Fruit fly (Drosophila melanogaster) whole organism, embryonic: ENCODE results near the gene Tusp.
A peak's percentile ranks its signal among the peaks of the same experiment; 100 is the strongest.

Source experiments
- Aef1 ChIP-seq: fragments of 200-800 bp; sonication (Bioruptor generic); IDR thresholded peaks from 3 replicates; pipeline ENCODE4 v1.3.6; 2022; ENCODE audit warnings: missing biosample characterization, missing genetic modification characterization
- Awh ChIP-seq: fragments of 200-800 bp; sonication (Bioruptor generic); IDR thresholded peaks from 2 replicates; pipeline ENCODE4, ENCODE4 v1.3.6; 2022; ENCODE audit warnings: missing biosample characterization, missing genetic modification characterization
- CG10321 ChIP-seq: fragments of 200-800 bp; sonication (Bioruptor generic); IDR thresholded peaks from 2 replicates; pipeline ENCODE4 v1.3.6; 2022; ENCODE audit warnings: missing biosample characterization, missing genetic modification characterization
- CG12155 ChIP-seq: fragments of 200-800 bp; sonication (Bioruptor generic); optimal IDR thresholded peaks from 3 replicates; lab custom pipeline; 2016; ENCODE audit warnings: missing biosample characterization, missing genetic modification characterization
- CG13775 ChIP-seq: fragments of 200-800 bp; sonication (Bioruptor generic); optimal IDR thresholded peaks from 3 replicates; lab custom pipeline; 2017; ENCODE audit warnings: missing biosample characterization, mild to moderate bottlenecking, missing genetic modification characterization
- CG15696 ChIP-seq: fragments of 200-800 bp; sonication (Bioruptor generic); optimal IDR thresholded peaks from 2 replicates; lab custom pipeline; 2019; ENCODE audit warnings: missing biosample characterization, mild to moderate bottlenecking, missing genetic modification characterization, moderate library complexity
- CG17385 ChIP-seq: fragments of 200-800 bp; sonication (Bioruptor generic); optimal IDR thresholded peaks from 3 replicates; lab custom pipeline; 2018; ENCODE audit warnings: missing biosample characterization, mild to moderate bottlenecking, missing genetic modification characterization
- CG17802 ChIP-seq: fragments of 200-800 bp; sonication (Bioruptor generic); optimal IDR thresholded peaks from 2 replicates; lab custom pipeline; 2018; ENCODE audit warnings: missing biosample characterization, mild to moderate bottlenecking, missing genetic modification characterization, moderate library complexity
- CG18011 ChIP-seq: fragments of 200-800 bp; sonication (Bioruptor generic); optimal IDR thresholded peaks from 2 replicates; lab custom pipeline; 2017; ENCODE audit warnings: missing biosample characterization, missing genetic modification characterization, mild to moderate bottlenecking, moderate library complexity, missing genotype
- CG31388 ChIP-seq: fragments of 200-800 bp; sonication (Bioruptor generic); optimal IDR thresholded peaks from 2 replicates; lab custom pipeline; 2016; ENCODE audit warnings: missing biosample characterization, missing genetic modification characterization
- CG4360 ChIP-seq: fragments of 200-800 bp; sonication (Bioruptor generic); IDR thresholded peaks from 2 replicates; pipeline ENCODE4 v1.3.6; 2022; ENCODE audit warnings: missing biosample characterization, missing genetic modification characterization
- CG8944 ChIP-seq: fragments of 200-800 bp; sonication (Bioruptor generic); optimal IDR thresholded peaks from 3 replicates; lab custom pipeline; 2016; ENCODE audit warnings: missing biosample characterization, missing genetic modification characterization
- CG9932 ChIP-seq: fragments of 200-800 bp; sonication (Bioruptor generic); IDR thresholded peaks from 2 replicates; pipeline ENCODE4 v1.3.6; 2022; ENCODE audit warnings: missing biosample characterization, missing genetic modification characterization
- Ets65A ChIP-seq: fragments of 200-800 bp; sonication (Bioruptor generic); peaks from one replicate; lab custom pipeline; 2016; ENCODE audit warnings: missing biosample characterization, missing genetic modification characterization
- HLH3B ChIP-seq: fragments of 200-800 bp; sonication (Bioruptor generic); IDR thresholded peaks from 2 replicates; pipeline ENCODE4 v1.3.6; 2022; ENCODE audit warnings: missing biosample characterization, missing genetic modification characterization
- HmgZ ChIP-seq: fragments of 200-800 bp; sonication (Bioruptor generic); optimal IDR thresholded peaks from 2 replicates; lab custom pipeline; 2018; ENCODE audit warnings: missing biosample characterization, mild to moderate bottlenecking, missing genetic modification characterization
- Med ChIP-seq: fragments of 200-800 bp; sonication (Bioruptor generic); peaks from one replicate; lab custom pipeline; 2016; ENCODE audit warnings: missing biosample characterization, missing genetic modification characterization, mild to moderate bottlenecking, inconsistent platforms, moderate library complexity
- Nf-YC ChIP-seq: fragments of 200-800 bp; optimal IDR thresholded peaks from 3 replicates; lab custom pipeline; 2019; ENCODE audit warnings: missing biosample characterization, mild to moderate bottlenecking, missing genetic modification characterization, moderate library complexity
- NfI ChIP-seq: fragments of 200-800 bp; sonication (Bioruptor generic); optimal IDR thresholded peaks from 3 replicates; lab custom pipeline; 2018; ENCODE audit warnings: missing biosample characterization, mild to moderate bottlenecking, missing genetic modification characterization, moderate library complexity
- Rfx ChIP-seq: fragments of 200-800 bp; sonication (Bioruptor generic); IDR thresholded peaks from 2 replicates; pipeline ENCODE4 v1.3.6; 2022; ENCODE audit warnings: missing biosample characterization, missing genetic modification characterization
- YL-1 ChIP-seq: fragments of 200-800 bp; sonication (Bioruptor generic); optimal IDR thresholded peaks from 3 replicates; lab custom pipeline; 2017; ENCODE audit warnings: missing biosample characterization, mild to moderate bottlenecking, missing genetic modification characterization
- al ChIP-seq: fragments of 200-800 bp; sonication (Bioruptor generic); IDR thresholded peaks from 2 replicates; pipeline ENCODE4 v1.3.6; 2022; ENCODE audit warnings: missing biosample characterization, missing genetic modification characterization
- aop ChIP-seq: fragments of 200-800 bp; sonication (Bioruptor generic); IDR thresholded peaks from 2 replicates; pipeline ENCODE4 v1.3.6; 2022; ENCODE audit warnings: missing biosample characterization, missing genetic modification characterization
- caup ChIP-seq: fragments of 200-800 bp; sonication (Bioruptor generic); optimal IDR thresholded peaks from 3 replicates; lab custom pipeline; 2017; ENCODE audit warnings: missing biosample characterization, mild to moderate bottlenecking, missing genetic modification characterization, moderate library complexity; ENCODE audit not compliant: severe bottlenecking
- dmrt99B ChIP-seq: fragments of 200-800 bp; sonication (Bioruptor generic); optimal IDR thresholded peaks from 2 replicates; lab custom pipeline; 2018; ENCODE audit warnings: missing biosample characterization, mild to moderate bottlenecking, missing genetic modification characterization, moderate library complexity
- ems ChIP-seq: fragments of 200-800 bp; sonication (Bioruptor generic); optimal IDR thresholded peaks from 3 replicates; lab custom pipeline; 2016; ENCODE audit warnings: missing biosample characterization, missing genetic modification characterization
- fd64A ChIP-seq: fragments of 200-800 bp; sonication (Bioruptor generic); optimal IDR thresholded peaks from 3 replicates; lab custom pipeline; 2018; ENCODE audit warnings: missing biosample characterization, mild to moderate bottlenecking, missing genetic modification characterization
- fd96Cb ChIP-seq: fragments of 200-800 bp; sonication (Bioruptor generic); optimal IDR thresholded peaks from 2 replicates; lab custom pipeline; 2018; ENCODE audit warnings: missing biosample characterization, mild to moderate bottlenecking, missing genetic modification characterization, moderate library complexity
- gfzf ChIP-seq: fragments of 200-800 bp; sonication (Bioruptor generic); optimal IDR thresholded peaks from 2 replicates; lab custom pipeline; 2016; ENCODE audit warnings: missing biosample characterization, mild to moderate bottlenecking, missing genetic modification characterization, moderate library complexity
- grau ChIP-seq: fragments of 200-800 bp; optimal IDR thresholded peaks from 3 replicates; lab custom pipeline; 2019; ENCODE audit warnings: missing biosample characterization, mild to moderate bottlenecking, missing genetic modification characterization, moderate library complexity
- grn ChIP-seq: fragments of 200-800 bp; sonication (Bioruptor generic); optimal IDR thresholded peaks from 3 replicates; lab custom pipeline; 2017; ENCODE audit warnings: missing biosample characterization, missing genetic modification characterization
- hkb ChIP-seq, 2 experiments: fragments of 200-800 bp in 1 of 2; fragments of >200 bp in 1 of 2; sonication (Bioruptor generic) in 1 of 2; IDR thresholded peaks in 1 of 2; optimal IDR thresholded peaks in 1 of 2; 2 replicates each; pipeline versions ENCODE4 v1.3.6 to Lab custom; 2017 to 2022; ENCODE audit warnings: missing biosample characterization in 1 of 2, missing genetic modification characterization in 1 of 2
- jing ChIP-seq: fragments of 200-800 bp; sonication (Bioruptor generic); optimal IDR thresholded peaks from 2 replicates; lab custom pipeline; 2018; ENCODE audit warnings: missing biosample characterization, mild to moderate bottlenecking, missing genetic modification characterization
- kah ChIP-seq: fragments of 200-800 bp; sonication (Bioruptor generic); optimal IDR thresholded peaks from 2 replicates; lab custom pipeline; 2018; ENCODE audit warnings: missing biosample characterization, mild to moderate bottlenecking, missing genetic modification characterization
- mirr ChIP-seq: fragments of 200-800 bp; sonication (Bioruptor generic); optimal IDR thresholded peaks from 3 replicates; lab custom pipeline; 2018; ENCODE audit warnings: missing biosample characterization, mild to moderate bottlenecking, missing genetic modification characterization
- nerfin-1 ChIP-seq: fragments of 200-800 bp; sonication (Bioruptor generic); optimal IDR thresholded peaks from 3 replicates; lab custom pipeline; 2019; ENCODE audit warnings: missing biosample characterization, mild to moderate bottlenecking, missing genetic modification characterization, moderate library complexity
- pho ChIP-seq: fragments of 200-800 bp; sonication (Bioruptor generic); optimal IDR thresholded peaks from 2 replicates; lab custom pipeline; 2016; ENCODE audit warnings: missing biosample characterization, missing genetic modification characterization
- psq ChIP-seq: fragments of 200-800 bp; sonication (Bioruptor generic); optimal IDR thresholded peaks from 2 replicates; lab custom pipeline; 2017; ENCODE audit warnings: missing biosample characterization, missing genetic modification characterization
- rib ChIP-seq: fragments of 200-800 bp; sonication (Bioruptor generic); IDR thresholded peaks from 2 replicates; pipeline ENCODE4 v1.3.6; 2022; ENCODE audit warnings: missing biosample characterization, missing genetic modification characterization
- row ChIP-seq: fragments of 200-800 bp; sonication (Bioruptor generic); IDR thresholded peaks from 3 replicates; pipeline ENCODE4 v1.3.6; 2022; ENCODE audit warnings: missing biosample characterization, missing genetic modification characterization
- run ChIP-seq: fragments of 200-800 bp; sonication (Bioruptor generic); optimal IDR thresholded peaks from 3 replicates; lab custom pipeline; 2018; ENCODE audit warnings: missing biosample characterization, mild to moderate bottlenecking, missing genetic modification characterization
- scrt ChIP-seq: fragments of 200-800 bp; sonication (Bioruptor generic); optimal IDR thresholded peaks from 2 replicates; lab custom pipeline; 2018; ENCODE audit warnings: missing biosample characterization, mild to moderate bottlenecking, missing genetic modification characterization, moderate library complexity
- seq ChIP-seq: fragments of 200-800 bp; sonication (Bioruptor generic); IDR thresholded peaks from 2 replicates; pipeline ENCODE4 v1.3.6; 2022; ENCODE audit warnings: missing biosample characterization, missing genetic modification characterization
- sim ChIP-seq: fragments of 200-800 bp; sonication (Bioruptor generic); IDR thresholded peaks from 2 replicates; pipeline ENCODE4 v1.3.6; 2022; ENCODE audit warnings: missing biosample characterization, missing genetic modification characterization
- tap ChIP-seq: fragments of 200-800 bp; optimal IDR thresholded peaks from 3 replicates; lab custom pipeline; 2019; ENCODE audit warnings: missing biosample characterization, mild to moderate bottlenecking, missing genetic modification characterization, moderate library complexity
- toy ChIP-seq: fragments of 200-800 bp; sonication (Bioruptor generic); IDR thresholded peaks from 2 replicates; pipeline ENCODE4 v1.3.6; 2022; ENCODE audit warnings: missing biosample characterization, missing genetic modification characterization
- ttk ChIP-seq: fragments of 200-800 bp; sonication (Bioruptor generic); IDR thresholded peaks from 2 replicates; pipeline ENCODE4 v2.1.2; 2022; ENCODE audit warnings: missing biosample characterization, missing genetic modification characterization
- tup ChIP-seq: fragments of 200-800 bp; sonication (Bioruptor generic); optimal IDR thresholded peaks from 2 replicates; lab custom pipeline; 2016; ENCODE audit warnings: missing biosample characterization, mild to moderate bottlenecking, missing genetic modification characterization, moderate library complexity
- yki ChIP-seq: fragments of >200 bp; optimal IDR thresholded peaks from 3 replicates; lab custom pipeline; 2018
- z ChIP-seq: fragments of 200-800 bp; sonication (Bioruptor generic); IDR thresholded peaks from 3 replicates; pipeline ENCODE4 v1.3.6; 2022; ENCODE audit warnings: missing biosample characterization, missing genetic modification characterization
- zfh1 ChIP-seq: fragments of 200-800 bp; sonication (Bioruptor generic); IDR thresholded peaks from 3 replicates; pipeline ENCODE4 v1.3.6; 2022; ENCODE audit warnings: missing biosample characterization, missing genetic modification characterization

Gene Tusp

DNA sequence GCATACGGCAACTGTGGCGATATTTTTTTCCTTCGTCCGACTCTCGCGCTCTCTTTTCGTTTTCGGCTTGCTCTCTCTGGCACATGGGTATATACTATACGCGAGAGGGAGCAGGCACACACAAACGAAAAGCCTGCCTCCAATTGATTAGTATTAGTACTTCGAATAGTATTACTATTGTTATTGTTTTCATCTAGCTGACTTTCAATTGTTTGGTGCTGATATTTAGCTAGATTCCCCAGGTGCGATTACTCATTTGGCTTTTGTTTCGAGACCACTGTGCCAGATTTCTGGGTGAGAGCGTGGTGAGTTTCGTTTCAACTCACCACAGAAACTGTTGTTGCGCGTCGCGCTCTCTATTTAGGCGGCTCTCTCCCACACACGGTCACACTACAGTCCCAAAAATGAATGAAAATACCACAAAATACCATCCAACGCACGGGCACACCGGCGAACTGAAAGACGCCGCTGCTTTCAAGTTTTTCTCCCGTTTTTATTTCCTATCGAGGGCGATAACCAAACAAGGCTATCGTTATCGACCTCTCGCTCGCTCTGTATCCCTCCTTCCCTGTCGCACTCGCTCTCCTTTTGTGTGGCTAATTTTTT is 26.3 kb upstream of the Tusp start (continued):
- peak; percentile 87 for TF ChIP-seq gfzf (GFP tag; lab: Kevin White, UChicago)
- TF ChIP-seq Awh (GFP tag; lab: Robert Waterston, UW) = no peak
- TF ChIP-seq aop (GFP tag; lab: Robert Waterston, UW) = no peak
- no peak for TF ChIP-seq yki (lab: Kevin White, UChicago)
- peak; percentile 78 for TF ChIP-seq tap
- no peak for TF ChIP-seq CG10321 (GFP tag; lab: Robert Waterston, UW)
- TF ChIP-seq psq (GFP tag; lab: Kevin White, UChicago) = no peak
- TF ChIP-seq al (GFP tag; lab: Robert Waterston, UW) = no peak
- TF ChIP-seq CG4360 = no peak
- no peak for TF ChIP-seq ttk (GFP tag; lab: Robert Waterston, UW)
- peak; percentile 77 for TF ChIP-seq nerfin-1 (tag; lab: Kevin White, UChicago)
- peak; percentile 90 for TF ChIP-seq mirr (GFP tag; lab: Kevin White, UChicago)
- no peak for TF ChIP-seq CG8944
- TF ChIP-seq CG13775 = peak; percentile 34
- no peak for TF ChIP-seq sim (GFP tag; lab: Robert Waterston, UW)
- peak; percentile 47 for TF ChIP-seq run (tag; lab: Kevin White, UChicago)
- TF ChIP-seq CG31388 = peak; percentile 34
- peak; percentile 1 for TF ChIP-seq CG17802
- TF ChIP-seq rib (GFP tag; lab: Robert Waterston, UW) = no peak
- TF ChIP-seq CG17385 (GFP tag; lab: Kevin White, UChicago) = peak; percentile 67
- TF ChIP-seq scrt (GFP tag; lab: Kevin White, UChicago) = peak; percentile 50
- TF ChIP-seq caup (GFP tag; lab: Kevin White, UChicago) = peak; percentile 64
- no peak for TF ChIP-seq z
- no peak for TF ChIP-seq CG15696 (tag; lab: Kevin White, UChicago)
- TF ChIP-seq hkb (optimal IDR thresholded peaks at IDR 0.05; lab: Kevin White, UChicago) = no peak
- TF ChIP-seq hkb (GFP tag; IDR thresholded peaks at IDR 0.05; lab: Robert Waterston, UW) = no peak
- TF ChIP-seq NfI (GFP tag; lab: Kevin White, UChicago) = peak; percentile 63
- peak; percentile 68 for TF ChIP-seq grau (tag; lab: Kevin White, UChicago)
- no peak for TF ChIP-seq toy (GFP tag; lab: Robert Waterston, UW)
- no peak for TF ChIP-seq Rfx (GFP tag; lab: Robert Waterston, UW)
- TF ChIP-seq fd64A = peak; percentile 64
- peak; percentile 84 for TF ChIP-seq grn (GFP tag; lab: Kevin White, UChicago)
- peak; percentile 5 for TF ChIP-seq fd96Cb
- no peak for TF ChIP-seq CG9932 (GFP tag; lab: Robert Waterston, UW)
- no peak for TF ChIP-seq Aef1 (GFP tag; lab: Robert Waterston, UW)
- TF ChIP-seq zfh1 (GFP tag; lab: Robert Waterston, UW) = no peak
- peak; percentile 93 for TF ChIP-seq Ets65A (GFP tag; lab: Kevin White, UChicago)
- TF ChIP-seq HmgZ (tag; lab: Kevin White, UChicago) = peak; percentile 72
- TF ChIP-seq seq = no peak
- TF ChIP-seq row (GFP tag; lab: Robert Waterston, UW) = no peak
- TF ChIP-seq dmrt99B = peak; percentile 64
- TF ChIP-seq Nf-YC (tag; lab: Kevin White, UChicago) = peak; percentile 70
- peak; percentile 95 for TF ChIP-seq Med (GFP tag; lab: Kevin White, UChicago)
- TF ChIP-seq CG18011 (GFP tag; lab: Kevin White, UChicago) = peak; percentile 41
- no peak for TF ChIP-seq tup
- TF ChIP-seq kah (GFP tag; lab: Kevin White, UChicago) = peak; percentile 62
- TF ChIP-seq ems (GFP tag; lab: Kevin White, UChicago) = peak; percentile 10
- peak; percentile 67 for TF ChIP-seq CG12155 (GFP tag; lab: Kevin White, UChicago)
- no peak for TF ChIP-seq jing (GFP tag; lab: Kevin White, UChicago)
- TF ChIP-seq YL-1 (GFP tag; lab: Kevin White, UChicago) = peak; percentile 15
- TF ChIP-seq pho (GFP tag; lab: Kevin White, UChicago) = peak; percentile 11
- no peak for TF ChIP-seq HLH3B (GFP tag; lab: Robert Waterston, UW)
